Fruit fly (Drosophila melanogaster): ENCODE measurements around the gene Ddrgk1.
A peak's percentile ranks its signal among the peaks of the same experiment; 100 is the strongest.

The Ddrgk1 gene

dm6 chr3R:21246492-21247061, 31.7 kb downstream of the Ddrgk1 start, which contains the start of gene ETHR (continued):
- TF ChIP-seq CG6808 (GFP tag; optimal IDR thresholded peaks at IDR 0.05) (no peak), CG11294 (GFP tag; IDR thresholded peaks at IDR 0.05) (peak; percentile 9; the same call in 1 of the 2 replicates), Met (GFP tag; optimal IDR thresholded peaks at IDR 0.05) (peak; percentile 4), dac (GFP tag; optimal IDR thresholded peaks at IDR 0.05) (no peak), CG31627 (GFP tag; optimal IDR thresholded peaks at IDR 0.05) (no peak), CG11902 (GFP tag; optimal IDR thresholded peaks at IDR 0.05) (no peak), Eip93F (GFP tag; optimal IDR thresholded peaks at IDR 0.05) (no peak), fd85E (GFP tag; optimal IDR thresholded peaks at IDR 0.05) (no peak), OdsH (GFP tag; optimal IDR thresholded peaks at IDR 0.05) (no peak), CG10669 (GFP tag; optimal IDR thresholded peaks at IDR 0.05) (no peak), Lpt (GFP tag; optimal IDR thresholded peaks at IDR 0.05) (no peak), Smox (GFP tag; optimal IDR thresholded peaks at IDR 0.05) (no peak), CG3032 (tag; optimal IDR thresholded peaks at IDR 0.05) (no peak), Sox102F (GFP tag; optimal IDR thresholded peaks at IDR 0.05) (no peak), CG32006 (GFP tag; optimal IDR thresholded peaks at IDR 0.05) (peak; percentile 8), CG8632 (GFP tag; optimal IDR thresholded peaks at IDR 0.05) (peak; percentile 2), CG34406 (GFP tag; optimal IDR thresholded peaks at IDR 0.05) (peak; percentile 28), CG4318 (GFP tag; optimal IDR thresholded peaks at IDR 0.05) (no peak), vri (GFP tag; optimal IDR thresholded peaks at IDR 0.05) (peak; percentile 93), CG11762 (GFP tag; optimal IDR thresholded peaks at IDR 0.05; ENCODE audit: insufficient read depth) (no peak), Hr38 (GFP tag; optimal IDR thresholded peaks at IDR 0.05) (no peak), CG10631 (GFP tag; optimal IDR thresholded peaks at IDR 0.05) (no peak), CG7368 (GFP tag; optimal IDR thresholded peaks at IDR 0.05) (no peak), CG6163 (GFP tag; IDR thresholded peaks at IDR 0.05) (peak; percentile 50; the same call in 2 of the 3 replicates), CG6276 (GFP tag; optimal IDR thresholded peaks at IDR 0.05) (peak; percentile 2), CG6792 (GFP tag; optimal IDR thresholded peaks at IDR 0.05) (peak; percentile 1), topi (GFP tag; optimal IDR thresholded peaks at IDR 0.05) (no peak), Blimp-1 (GFP tag; optimal IDR thresholded peaks at IDR 0.05) (no peak), CG6854 (GFP tag; optimal IDR thresholded peaks at IDR 0.05) (no peak), CG15336 (GFP tag; IDR thresholded peaks at IDR 0.05) (no peak), Eip75B (GFP tag; optimal IDR thresholded peaks at IDR 0.05) (no peak), Gug (GFP tag; IDR thresholded peaks at IDR 0.05) (no peak), Hr39 (GFP tag; optimal IDR thresholded peaks at IDR 0.05) (no peak)

dm6 chr3R:21252478-21252877, 37.6 kb downstream of the Ddrgk1 start:
- TF ChIP-seq topi (GFP tag; optimal IDR thresholded peaks at IDR 0.05) (no peak), Met (GFP tag; optimal IDR thresholded peaks at IDR 0.05) (no peak), CG3032 (tag; optimal IDR thresholded peaks at IDR 0.05) (no peak), CG6276 (GFP tag; optimal IDR thresholded peaks at IDR 0.05) (no peak), spab (GFP tag; optimal IDR thresholded peaks at IDR 0.05) (no peak), esn (GFP tag; optimal IDR thresholded peaks at IDR 0.05) (no peak), CG10631 (GFP tag; optimal IDR thresholded peaks at IDR 0.05) (no peak), CG32006 (GFP tag; optimal IDR thresholded peaks at IDR 0.05) (no peak), CG11294 (GFP tag; IDR thresholded peaks at IDR 0.05) (no peak), salr (GFP tag; optimal IDR thresholded peaks at IDR 0.05) (no peak), vri (GFP tag; optimal IDR thresholded peaks at IDR 0.05) (no peak), Blimp-1 (GFP tag; optimal IDR thresholded peaks at IDR 0.05) (no peak)

- TF ChIP-seq svp (GFP tag) (no peak), CG4318 (GFP tag; optimal IDR thresholded peaks at IDR 0.05) (no peak), CG1621 (tag; optimal IDR thresholded peaks at IDR 0.05) (no peak), dac (GFP tag; optimal IDR thresholded peaks at IDR 0.05) (no peak), Hr38 (GFP tag; optimal IDR thresholded peaks at IDR 0.05) (no peak), Sox14 (GFP tag; optimal IDR thresholded peaks at IDR 0.05) (no peak), CG6854 (GFP tag; optimal IDR thresholded peaks at IDR 0.05) (no peak), net (GFP tag; optimal IDR thresholded peaks at IDR 0.05) (no peak), cyc (GFP tag; optimal IDR thresholded peaks at IDR 0.05) (no peak), CG32006 (GFP tag; optimal IDR thresholded peaks at IDR 0.05) (peak; percentile 25), Lpt (GFP tag; optimal IDR thresholded peaks at IDR 0.05) (peak; percentile 18), Ets96B (tag; optimal IDR thresholded peaks at IDR 0.05) (no peak), CG8319 (GFP tag; optimal IDR thresholded peaks at IDR 0.05) (no peak), dsx (GFP tag; optimal IDR thresholded peaks at IDR 0.05; ENCODE audit: poor library complexity, severe bottlenecking) (no peak), eg (GFP tag; IDR thresholded peaks at IDR 0.05) (0 out of 3 replicates have a peak, but pooled peaks have one; percentile 46), pdm3 (GFP tag; optimal IDR thresholded peaks at IDR 0.05) (no peak), Sox102F (GFP tag; optimal IDR thresholded peaks at IDR 0.05) (no peak), CG8119 (GFP tag; IDR thresholded peaks at IDR 0.05) (peak; percentile 23; the same call in 1 of the 3 replicates), CG15336 (GFP tag; IDR thresholded peaks at IDR 0.05) (peak; percentile 39; the same call in 1 of the 2 replicates), Hr4 (GFP tag; optimal IDR thresholded peaks at IDR 0.05) (no peak), Eip93F (GFP tag; optimal IDR thresholded peaks at IDR 0.05) (no peak)
Observed at dm6 chr3R:21254296-21254695, 39.4 kb downstream of the Ddrgk1 start.

All from whole organism, prepupa.